Worm (Caenorhabditis elegans): ENCODE data around the gene F54D1.6.
A peak's percentile ranks its signal among the peaks of the same experiment; 100 is the strongest.

ce11 chrIV:11310624-11311023 lies 23.0 kb downstream of the F54D1.6 start, which contains the start of gene znf-207:
- no peak for TF ChIP-seq lin-13 (GFP tag; optimal IDR thresholded peaks at IDR 0.05)
- no peak for TF ChIP-seq pqm-1 (tag; optimal IDR thresholded peaks at IDR 0.05)
- TF ChIP-seq lir-3 (tag; optimal IDR thresholded peaks at IDR 0.05; ENCODE audit: poor library complexity) = peak; percentile 1
- peak; percentile 2 to 41 (median 9) for TF ChIP-seq ceh-82 (tag; optimal IDR thresholded peaks at IDR 0.05)
- TF ChIP-seq egl-27 (tag; optimal IDR thresholded peaks at IDR 0.05) = no peak
- no peak for TF ChIP-seq unc-62 (GFP tag; optimal IDR thresholded peaks at IDR 0.05)
- TF ChIP-seq nhr-237 (tag; optimal IDR thresholded peaks at IDR 0.05) = no peak
- TF ChIP-seq snpc-4 (tag; optimal IDR thresholded peaks at IDR 0.05) = no peak
- TF ChIP-seq unc-130 (tag; optimal IDR thresholded peaks at IDR 0.05) = no peak
- TF ChIP-seq pag-3 (tag; optimal IDR thresholded peaks at IDR 0.05; ENCODE audit: borderline replicate concordance, insufficient read depth) = no peak
- no peak for TF ChIP-seq efl-3 (GFP tag; optimal IDR thresholded peaks at IDR 0.05)
- peak; percentile 48 for TF ChIP-seq rnt-1 (tag; optimal IDR thresholded peaks at IDR 0.05)
- no peak for TF ChIP-seq dsc-1 (tag; optimal IDR thresholded peaks at IDR 0.05)

Measured in whole organism, L1 larva.